Worm (Caenorhabditis elegans): ENCODE data around the gene sdhb-1.

DNA sequence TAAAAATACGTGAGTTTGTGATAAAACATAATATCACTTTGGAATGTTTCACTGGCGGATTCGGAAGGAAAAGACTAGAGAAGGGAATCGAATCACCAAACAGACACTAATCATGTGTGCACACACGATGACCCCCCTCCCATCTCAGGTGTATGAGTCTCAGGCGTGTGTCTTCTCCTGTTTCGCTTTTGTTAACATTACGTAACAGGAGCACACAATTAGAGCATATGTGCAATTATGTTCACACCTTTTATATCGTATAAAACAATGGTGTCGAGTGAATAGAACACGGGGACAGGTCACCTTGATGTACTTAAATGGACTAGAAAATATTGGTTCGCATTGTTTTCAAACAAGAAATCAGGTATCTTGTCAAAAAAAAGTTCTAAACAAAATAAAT, 35.7 kb downstream of the sdhb-1 start:
- TF ChIP-seq mdl-1 (tag; optimal IDR thresholded peaks at IDR 0.05) (no peak), nhr-28 (tag; optimal IDR thresholded peaks at IDR 0.05) (no peak), vab-15 (tag; optimal IDR thresholded peaks at IDR 0.05) (no peak), zag-1 (tag; optimal IDR thresholded peaks at IDR 0.05) (no peak), nhr-11 (tag; optimal IDR thresholded peaks at IDR 0.05) (no peak), elt-3 (tag; optimal IDR thresholded peaks at IDR 0.05) (no peak), ceh-82 (tag; optimal IDR thresholded peaks at IDR 0.05) (no peak)
